Fruit fly (Drosophila melanogaster) whole organism, embryonic: ENCODE results near the gene mmd.

Experiments
- Bgb ChIP-seq: fragments of 200-800 bp; sonication (Bioruptor generic); IDR thresholded peaks from 2 replicates; pipeline ENCODE4 v1.3.6; 2022; ENCODE audit warnings: missing biosample characterization, missing genetic modification characterization; ENCODE audit not compliant: partially characterized antibody
- C15 ChIP-seq: fragments of 200-800 bp; sonication (Bioruptor generic); IDR thresholded peaks from 3 replicates; pipeline ENCODE4 v1.3.6; 2022; ENCODE audit warnings: missing biosample characterization, missing genetic modification characterization
- CG10654 ChIP-seq: fragments of 200-800 bp; sonication (Bioruptor generic); optimal IDR thresholded peaks from 2 replicates; lab custom pipeline; 2016; ENCODE audit warnings: missing biosample characterization, missing genetic modification characterization
- CG10979 ChIP-seq: fragments of 200-800 bp; sonication (Bioruptor generic); optimal IDR thresholded peaks from 2 replicates; lab custom pipeline; 2018; ENCODE audit warnings: missing biosample characterization, mild to moderate bottlenecking, missing genetic modification characterization, moderate library complexity
- CG1233 ChIP-seq: fragments of 200-800 bp; sonication (Bioruptor generic); optimal IDR thresholded peaks from 4 replicates; lab custom pipeline; 2018; ENCODE audit warnings: missing biosample characterization, mild to moderate bottlenecking, missing genetic modification characterization
- CG12391 ChIP-seq: fragments of 200-800 bp; sonication (Bioruptor generic); optimal IDR thresholded peaks from 3 replicates; lab custom pipeline; 2018; ENCODE audit warnings: missing biosample characterization, mild to moderate bottlenecking, missing genetic modification characterization, moderate library complexity
- CG12769 ChIP-seq: fragments of 200-800 bp; sonication (Bioruptor generic); optimal IDR thresholded peaks from 2 replicates; lab custom pipeline; 2019; ENCODE audit warnings: missing biosample characterization, mild to moderate bottlenecking, missing genetic modification characterization, moderate library complexity
- CG13296 ChIP-seq: fragments of 200-800 bp; sonication (Bioruptor generic); optimal IDR thresholded peaks from 3 replicates; lab custom pipeline; 2018; ENCODE audit warnings: missing biosample characterization, mild to moderate bottlenecking, missing genetic modification characterization
- CG17359 ChIP-seq: fragments of 200-800 bp; sonication (Bioruptor generic); optimal IDR thresholded peaks from 3 replicates; lab custom pipeline; 2018; ENCODE audit warnings: missing biosample characterization, mild to moderate bottlenecking, missing genetic modification characterization, moderate library complexity
- CG17802 ChIP-seq: fragments of 200-800 bp; sonication (Bioruptor generic); optimal IDR thresholded peaks from 2 replicates; lab custom pipeline; 2018; ENCODE audit warnings: missing biosample characterization, mild to moderate bottlenecking, missing genetic modification characterization, moderate library complexity
- CG18476 ChIP-seq: fragments of 200-800 bp; sonication (Bioruptor generic); optimal IDR thresholded peaks from 2 replicates; lab custom pipeline; 2016; ENCODE audit warnings: missing biosample characterization, mild to moderate bottlenecking, missing genetic modification characterization
- CG18764 ChIP-seq: fragments of 200-800 bp; sonication (Bioruptor generic); optimal IDR thresholded peaks from 3 replicates; lab custom pipeline; 2016; ENCODE audit warnings: missing biosample characterization, missing genetic modification characterization
- CG2889 ChIP-seq: fragments of 200-800 bp; sonication (Bioruptor generic); IDR thresholded peaks from 3 replicates; pipeline ENCODE4 v1.3.6; 2022; ENCODE audit warnings: missing biosample characterization, missing genetic modification characterization
- CG4328 ChIP-seq: fragments of 200-800 bp; sonication (Bioruptor generic); optimal IDR thresholded peaks from 3 replicates; lab custom pipeline; 2017; ENCODE audit warnings: missing biosample characterization, missing genetic modification reagents, missing genetic modification characterization
- CG4360 ChIP-seq: fragments of 200-800 bp; sonication (Bioruptor generic); IDR thresholded peaks from 2 replicates; pipeline ENCODE4 v1.3.6; 2022; ENCODE audit warnings: missing biosample characterization, missing genetic modification characterization
- CG43689 ChIP-seq: fragments of 200-800 bp; sonication (Bioruptor generic); IDR thresholded peaks from 2 replicates; pipeline ENCODE4 v1.3.6; 2022; ENCODE audit warnings: missing biosample characterization, missing genetic modification characterization
- CG4854 ChIP-seq: fragments of 200-800 bp; sonication (Bioruptor generic); optimal IDR thresholded peaks from 2 replicates; lab custom pipeline; 2016; ENCODE audit warnings: missing biosample characterization, missing genetic modification characterization, inconsistent platforms
- CG7271 ChIP-seq: fragments of 200-800 bp; sonication (Bioruptor generic); optimal IDR thresholded peaks from 2 replicates; lab custom pipeline; 2018; ENCODE audit warnings: missing biosample characterization, mild to moderate bottlenecking, missing genetic modification characterization, moderate library complexity
- CG7928 ChIP-seq: fragments of 200-800 bp; sonication (Bioruptor generic); optimal IDR thresholded peaks from 2 replicates; lab custom pipeline; 2017; ENCODE audit warnings: missing biosample characterization, mild to moderate bottlenecking, missing genetic modification characterization
- CG7987 ChIP-seq: fragments of 200-800 bp; sonication (Bioruptor generic); optimal IDR thresholded peaks from 2 replicates; lab custom pipeline; 2018; ENCODE audit warnings: missing biosample characterization, mild to moderate bottlenecking, missing genetic modification characterization, moderate library complexity
- CG8290 ChIP-seq, 3 experiments: fragments of 200-800 bp; sonication (Bioruptor generic); optimal IDR thresholded peaks; 2 replicates each; lab custom pipeline; 2016 to 2019; ENCODE audit warnings: missing biosample characterization in 3 of 3, missing genetic modification characterization in 3 of 3, mild to moderate bottlenecking in 2 of 3, moderate library complexity in 1 of 3
- CG9727 ChIP-seq: fragments of 200-800 bp; sonication (Bioruptor generic); optimal IDR thresholded peaks from 3 replicates; lab custom pipeline; 2017; ENCODE audit warnings: missing biosample characterization, mild to moderate bottlenecking, missing genetic modification characterization
- Camta ChIP-seq: fragments of 200-800 bp; sonication (Bioruptor generic); optimal IDR thresholded peaks from 2 replicates; lab custom pipeline; 2016; ENCODE audit warnings: missing biosample characterization, missing genetic modification characterization
- Dip2 ChIP-seq: fragments of 200-800 bp; sonication (Bioruptor generic); IDR thresholded peaks from 2 replicates; pipeline ENCODE4 v1.3.6; 2022; ENCODE audit warnings: missing biosample characterization, missing genetic modification characterization
- GATAe ChIP-seq: fragments of 200-800 bp; sonication (Bioruptor generic); conservative IDR thresholded peaks from 2 replicates; pipeline ENCODE4 v1.3.6; 2022; ENCODE audit warnings: missing biosample characterization, missing genetic modification characterization
- HLH4C ChIP-seq: fragments of 200-800 bp; sonication (Bioruptor generic); IDR thresholded peaks from 3 replicates; pipeline ENCODE4 v1.3.6; 2022; ENCODE audit warnings: missing biosample characterization, missing genetic modification characterization; ENCODE audit not compliant: partially characterized antibody
- HLH54F ChIP-seq: fragments of 200-800 bp; sonication (Bioruptor generic); optimal IDR thresholded peaks from 3 replicates; lab custom pipeline; 2016; ENCODE audit warnings: missing biosample characterization, missing genetic modification characterization
- MESR4 ChIP-seq: fragments of 200-800 bp; sonication (Bioruptor generic); optimal IDR thresholded peaks from 2 replicates; lab custom pipeline; 2018; ENCODE audit warnings: missing biosample characterization, mild to moderate bottlenecking, missing genetic modification characterization, moderate library complexity
- Mad ChIP-seq: fragments of 200-800 bp; sonication (Bioruptor generic); optimal IDR thresholded peaks from 2 replicates; lab custom pipeline; 2016; ENCODE audit warnings: missing biosample characterization, missing genetic modification characterization
- Optix ChIP-seq: fragments of 200-800 bp; sonication (Bioruptor generic); IDR thresholded peaks from 3 replicates; pipeline ENCODE4 v1.3.6; 2022; ENCODE audit warnings: missing biosample characterization, missing genetic modification characterization
- Vsx1 ChIP-seq: fragments of 200-800 bp; sonication (Bioruptor generic); optimal IDR thresholded peaks from 2 replicates; lab custom pipeline; 2017; ENCODE audit warnings: missing biosample characterization, mild to moderate bottlenecking, missing genetic modification characterization, missing genetic modification reagents
- ab ChIP-seq: fragments of 200-800 bp; sonication (Bioruptor generic); optimal IDR thresholded peaks from 2 replicates; lab custom pipeline; 2016; ENCODE audit warnings: missing biosample characterization, missing genetic modification characterization
- ap ChIP-seq: fragments of 200-800 bp; sonication (Bioruptor generic); IDR thresholded peaks from 2 replicates; pipeline ENCODE4 v1.3.6; 2022; ENCODE audit warnings: missing biosample characterization, missing genetic modification characterization
- bigmax ChIP-seq: fragments of 200-800 bp; sonication (Bioruptor generic); optimal IDR thresholded peaks from 2 replicates; lab custom pipeline; 2018; ENCODE audit warnings: missing biosample characterization, mild to moderate bottlenecking, missing genetic modification characterization
- disco-r ChIP-seq: fragments of 200-800 bp; sonication (Bioruptor generic); optimal IDR thresholded peaks from 2 replicates; lab custom pipeline; 2016; ENCODE audit warnings: missing biosample characterization, missing genetic modification characterization
- en ChIP-seq: fragments of 200-800 bp; sonication (Bioruptor generic); optimal IDR thresholded peaks from 2 replicates; lab custom pipeline; 2016; ENCODE audit warnings: missing biosample characterization, missing genetic modification characterization
- fd3F ChIP-seq: fragments of 200-800 bp; sonication (Bioruptor generic); optimal IDR thresholded peaks from 2 replicates; lab custom pipeline; 2018; ENCODE audit warnings: missing biosample characterization, mild to moderate bottlenecking, missing genetic modification characterization, moderate library complexity
- fd64A ChIP-seq: fragments of 200-800 bp; sonication (Bioruptor generic); optimal IDR thresholded peaks from 3 replicates; lab custom pipeline; 2018; ENCODE audit warnings: missing biosample characterization, mild to moderate bottlenecking, missing genetic modification characterization
- grn ChIP-seq: fragments of 200-800 bp; sonication (Bioruptor generic); optimal IDR thresholded peaks from 3 replicates; lab custom pipeline; 2017; ENCODE audit warnings: missing biosample characterization, missing genetic modification characterization
- ham ChIP-seq: fragments of 200-800 bp; sonication (Bioruptor generic); IDR thresholded peaks from 2 replicates; pipeline ENCODE4 v1.3.6; 2022; ENCODE audit warnings: missing biosample characterization, missing genetic modification characterization
- insv ChIP-seq, 2 experiments: fragments of 200-800 bp; sonication (Bioruptor generic); optimal IDR thresholded peaks; 3 replicates each; lab custom pipeline; 2016 to 2018; ENCODE audit warnings: missing biosample characterization in 2 of 2, missing genetic modification characterization in 2 of 2
- jigr1 ChIP-seq: fragments of 200-800 bp; sonication (Bioruptor generic); IDR thresholded peaks from 3 replicates; pipeline ENCODE4 v1.3.6; 2022; ENCODE audit warnings: missing biosample characterization, missing genetic modification characterization
- jumu ChIP-seq: fragments of 200-800 bp; sonication (Bioruptor generic); optimal IDR thresholded peaks from 3 replicates; lab custom pipeline; 2016; ENCODE audit warnings: missing biosample characterization, missing genetic modification characterization
- kni ChIP-seq: fragments of 200-800 bp; sonication (Bioruptor generic); optimal IDR thresholded peaks from 3 replicates; lab custom pipeline; 2017; ENCODE audit warnings: mild to moderate bottlenecking, missing biosample characterization, missing genetic modification reagents, missing genetic modification characterization
- knrl ChIP-seq: fragments of 200-800 bp; sonication (Bioruptor generic); IDR thresholded peaks from 3 replicates; pipeline ENCODE4 v1.3.6; 2022; ENCODE audit warnings: missing biosample characterization, missing genetic modification characterization; ENCODE audit not compliant: partially characterized antibody
- row ChIP-seq: fragments of 200-800 bp; sonication (Bioruptor generic); IDR thresholded peaks from 3 replicates; pipeline ENCODE4 v1.3.6; 2022; ENCODE audit warnings: missing biosample characterization, missing genetic modification characterization
- sqz ChIP-seq: fragments of 200-800 bp; sonication (Bioruptor generic); optimal IDR thresholded peaks from 3 replicates; lab custom pipeline; 2018; ENCODE audit warnings: missing biosample characterization, mild to moderate bottlenecking, missing genetic modification characterization
- ssp ChIP-seq: fragments of 200-800 bp; sonication (Bioruptor generic); IDR thresholded peaks from 2 replicates; pipeline ENCODE4 v1.3.6; 2022; ENCODE audit warnings: missing biosample characterization, missing genetic modification characterization
- vfl ChIP-seq: fragments of 200-800 bp; sonication (Bioruptor generic); optimal IDR thresholded peaks from 2 replicates; lab custom pipeline; 2016; ENCODE audit warnings: missing biosample characterization, missing genetic modification characterization

mmd gene

dm6 chrX:15991618-15992526 lies 18.9 kb upstream of the mmd start, which contains the start of the genes CG46312, eIF5 and exd (continued):
- TF ChIP-seq ham (no peak), knrl (GFP tag; lab: Robert Waterston, UW) (peak; percentile 69; the same call in 2 of the 3 replicates), CG4360 (GFP tag; lab: Robert Waterston, UW) (no peak), Bgb (GFP tag; lab: Robert Waterston, UW) (peak; percentile 80), fd64A (no peak), MESR4 (peak; percentile 70), C15 (GFP tag; lab: Robert Waterston, UW) (no peak), CG17359 (no peak), Mad (GFP tag; lab: Kevin White, UChicago) (no peak), CG1233 (GFP tag; lab: Kevin White, UChicago) (no peak), CG2889 (no peak), insv (GFP tag; optimal IDR thresholded peaks at IDR 0.05; lab: Kevin White, UChicago) (no peak), GATAe (GFP tag; lab: Robert Waterston, UW) (no peak), ssp (peak; percentile 83), CG43689 (GFP tag; lab: Robert Waterston, UW) (no peak), CG10654 (GFP tag; lab: Kevin White, UChicago) (no peak), jigr1 (GFP tag; lab: Robert Waterston, UW) (no peak), en (GFP tag; lab: Kevin White, UChicago) (no peak), HLH4C (peak; percentile 86), fd3F (no peak), Dip2 (GFP tag; lab: Robert Waterston, UW) (no peak), row (GFP tag; lab: Robert Waterston, UW) (peak; percentile 47), CG8290 (GFP tag; optimal IDR thresholded peaks at IDR 0.05; lab: Kevin White, UChicago) (no peak), CG8290 (tag; optimal IDR thresholded peaks at IDR 0.05; lab: Kevin White, UChicago) (no peak), CG17802 (tag; lab: Kevin White, UChicago) (peak; percentile 22), disco-r (no peak), jumu (GFP tag; lab: Kevin White, UChicago) (no peak), CG7928 (GFP tag; lab: Kevin White, UChicago) (no peak), CG10979 (tag; lab: Kevin White, UChicago) (no peak), CG13296 (no peak), CG12391 (tag; lab: Kevin White, UChicago) (peak; percentile 53), CG4854 (no peak), CG18476 (GFP tag; lab: Kevin White, UChicago) (no peak), CG7987 (GFP tag; lab: Kevin White, UChicago) (no peak), kni (no peak), CG4328 (GFP tag; lab: Kevin White, UChicago) (no peak), HLH54F (GFP tag; lab: Kevin White, UChicago) (no peak), ab (GFP tag; lab: Kevin White, UChicago) (no peak), CG7271 (no peak), Optix (GFP tag; lab: Robert Waterston, UW) (no peak), ap (GFP tag; lab: Robert Waterston, UW) (no peak), bigmax (GFP tag; lab: Kevin White, UChicago) (peak; percentile 67), CG18764 (GFP tag; lab: Kevin White, UChicago) (no peak), CG9727 (GFP tag; lab: Kevin White, UChicago) (peak; percentile 20), grn (GFP tag; lab: Kevin White, UChicago) (no peak), Vsx1 (no peak), sqz (GFP tag; lab: Kevin White, UChicago) (no peak), Camta (GFP tag; lab: Kevin White, UChicago) (no peak), vfl (GFP tag; lab: Kevin White, UChicago) (no peak), CG12769 (no peak)
